Fruit fly (Drosophila melanogaster): ENCODE data around the gene Nepl17.

Gene Nepl17

dm6 chr3R:28850662-28851257 is 21.9 kb upstream of the Nepl17 start (continued):
- TF ChIP-seq CG18262 (tag; optimal IDR thresholded peaks at IDR 0.05) (no peak), odd (GFP tag; optimal IDR thresholded peaks at IDR 0.05) (no peak), vvl (GFP tag; IDR thresholded peaks at IDR 0.05) (peak; percentile 15; the same call in 1 of the 2 replicates), D19A (tag; optimal IDR thresholded peaks at IDR 0.05) (no peak), CG9817 (tag; optimal IDR thresholded peaks at IDR 0.05) (no peak), sens (GFP tag) (peak; percentile 42), Deaf1 (tag; optimal IDR thresholded peaks at IDR 0.05) (no peak), lmd (GFP tag; IDR thresholded peaks at IDR 0.05) (no peak), eve (GFP tag; optimal IDR thresholded peaks at IDR 0.05) (peak in 1 of 2 experiments; percentile 57), tx (GFP tag; optimal IDR thresholded peaks at IDR 0.05) (no peak), Drgx (GFP tag; IDR thresholded peaks at IDR 0.05) (peak; percentile 71), Xrp1 (GFP tag; IDR thresholded peaks at IDR 0.05) (peak; percentile 20; the same call in 1 of the 2 replicates), onecut (GFP tag; IDR thresholded peaks at IDR 0.05) (no peak), Ets65A (GFP tag) (peak; percentile 81), CrebB (tag; optimal IDR thresholded peaks at IDR 0.05) (no peak), CG11695 (GFP tag; IDR thresholded peaks at IDR 0.05) (no peak), Hsf (GFP tag; optimal IDR thresholded peaks at IDR 0.05) (no peak), CTCF (GFP tag; optimal IDR thresholded peaks at IDR 0.05) (no peak), bcd (GFP tag; optimal IDR thresholded peaks at IDR 0.05) (no peak), dati (GFP tag; IDR thresholded peaks at IDR 0.05) (no peak), E2f1 (GFP tag; IDR thresholded peaks at IDR 0.05) (no peak), CG18619 (GFP tag; optimal IDR thresholded peaks at IDR 0.05) (no peak), Med (GFP tag) (peak; percentile 64), CG6813 (GFP tag; optimal IDR thresholded peaks at IDR 0.05) (no peak), CG10209 (GFP tag; optimal IDR thresholded peaks at IDR 0.05) (no peak)

DNA sequence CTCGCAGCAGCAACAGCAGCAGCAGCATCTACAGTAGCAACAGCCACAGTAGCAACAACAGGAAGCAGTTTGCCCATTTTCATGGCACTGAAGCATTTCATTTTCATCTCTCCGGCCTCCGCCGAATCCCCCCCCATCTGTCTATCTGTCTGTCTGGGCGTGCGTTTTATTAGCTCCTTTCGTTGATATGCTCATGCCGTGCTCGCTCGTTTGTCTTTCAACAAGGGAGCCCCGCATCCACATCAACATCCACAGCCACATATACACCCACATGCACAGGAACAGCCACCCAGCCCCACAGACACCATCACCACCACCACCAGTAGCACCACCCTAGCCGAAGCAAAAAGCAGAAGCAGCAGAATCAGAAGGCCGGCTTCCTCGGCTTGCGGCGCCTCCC is 21.2 kb upstream of the Nepl17 start:
- TF ChIP-seq Adf1 (GFP tag; IDR thresholded peaks at IDR 0.05) = peak; percentile 8; the same call in 1 of the 2 replicates
- 0 out of 3 replicates have a peak, but pooled peaks have one; percentile 36 for TF ChIP-seq sr (GFP tag; IDR thresholded peaks at IDR 0.05)
- no peak for TF ChIP-seq Opbp (GFP tag; IDR thresholded peaks at IDR 0.05; ENCODE audit: partially characterized antibody)
- peak; percentile 14 for TF ChIP-seq gcm (GFP tag; optimal IDR thresholded peaks at IDR 0.05)
- TF ChIP-seq Atf6 (GFP tag; IDR thresholded peaks at IDR 0.05) = 0 out of 2 replicates have a peak, but pooled peaks have one; percentile 16
- no peak for TF ChIP-seq Lhr (GFP tag; optimal IDR thresholded peaks at IDR 0.05)
- TF ChIP-seq unpg (GFP tag; optimal IDR thresholded peaks at IDR 0.05) = no peak
- TF ChIP-seq CG16779 (GFP tag; IDR thresholded peaks at IDR 0.05) = 0 out of 2 replicates have a peak, but pooled peaks have one; percentile 29
- no peak for TF ChIP-seq Blimp-1 (GFP tag; optimal IDR thresholded peaks at IDR 0.05)
- TF ChIP-seq ken (GFP tag; IDR thresholded peaks at IDR 0.05) = 0 out of 3 replicates have a peak, but pooled peaks have one; percentile 42
- no peak for TF ChIP-seq CG10209 (GFP tag; optimal IDR thresholded peaks at IDR 0.05)
- TF ChIP-seq CG14965 (GFP tag; optimal IDR thresholded peaks at IDR 0.05; ENCODE audit: borderline replicate concordance) = no peak
- TF ChIP-seq pfk (GFP tag; optimal IDR thresholded peaks at IDR 0.05) = no peak
- no peak for TF ChIP-seq MBD-R2 (GFP tag; IDR thresholded peaks at IDR 0.05)
- peak; percentile 92 for TF ChIP-seq abd-A (tag; optimal IDR thresholded peaks at IDR 0.05)
- TF ChIP-seq CG1792 (GFP tag; optimal IDR thresholded peaks at IDR 0.05) = no peak
- peak; percentile 79 for TF ChIP-seq Med (GFP tag)
- TF ChIP-seq org-1 (GFP tag; optimal IDR thresholded peaks at IDR 0.05) = peak; percentile 59
- TF ChIP-seq Deaf1 (tag; optimal IDR thresholded peaks at IDR 0.05) = peak; percentile 45
- TF ChIP-seq chm (GFP tag; IDR thresholded peaks at IDR 0.05) = 0 out of 2 replicates have a peak, but pooled peaks have one; percentile 10
- no peak for TF ChIP-seq Antp (GFP tag; optimal IDR thresholded peaks at IDR 0.05)
- TF ChIP-seq crol (GFP tag; IDR thresholded peaks at IDR 0.05) = peak; percentile 87
- TF ChIP-seq cg (GFP tag; optimal IDR thresholded peaks at IDR 0.05) = peak; percentile 50
- TF ChIP-seq CG10543 (GFP tag; optimal IDR thresholded peaks at IDR 0.05) = peak; percentile 25
- no peak for TF ChIP-seq nau (GFP tag; optimal IDR thresholded peaks at IDR 0.05)
- 0 out of 3 replicates have a peak, but pooled peaks have one; percentile 15 for TF ChIP-seq Doc3 (GFP tag; IDR thresholded peaks at IDR 0.05; ENCODE audit: partially characterized antibody)
- 0 out of 4 replicates have a peak, but pooled peaks have one; percentile 68 for TF ChIP-seq chinmo (GFP tag; IDR thresholded peaks at IDR 0.05; ENCODE audit: partially characterized antibody)
- no peak for TF ChIP-seq fu2 (GFP tag; optimal IDR thresholded peaks at IDR 0.05)
- TF ChIP-seq Asciz (GFP tag; optimal IDR thresholded peaks at IDR 0.05) = no peak
